Fruit fly (Drosophila melanogaster) whole organism, embryonic: ENCODE data around the gene TBC1D16.

Source experiments
- Awh ChIP-seq: fragments of 200-800 bp; sonication (Bioruptor generic); IDR thresholded peaks from 2 replicates; pipeline ENCODE4, ENCODE4 v1.3.6; 2022; ENCODE audit warnings: missing biosample characterization, missing genetic modification characterization
- Bteb2 ChIP-seq: fragments of 200-800 bp; sonication (Bioruptor generic); optimal IDR thresholded peaks from 2 replicates; lab custom pipeline; 2016; ENCODE audit warnings: missing biosample characterization, missing genetic modification characterization
- CG10565 ChIP-seq: fragments of 200-800 bp; sonication (Bioruptor generic); optimal IDR thresholded peaks from 3 replicates; lab custom pipeline; 2016; ENCODE audit warnings: missing biosample characterization, mild to moderate bottlenecking, missing genetic modification characterization
- CG10959 ChIP-seq: fragments of 200-800 bp; sonication (Bioruptor generic); IDR thresholded peaks from 2 replicates; pipeline ENCODE4 v1.3.6; 2022; ENCODE audit warnings: missing biosample characterization, missing genetic modification characterization
- CG11398 ChIP-seq: fragments of 200-800 bp; sonication (Bioruptor generic); optimal IDR thresholded peaks from 2 replicates; lab custom pipeline; 2016; ENCODE audit warnings: missing biosample characterization, missing genetic modification characterization
- CG14014 ChIP-seq: fragments of 200-800 bp; sonication (Bioruptor generic); IDR thresholded peaks from 2 replicates; pipeline ENCODE4 v1.3.6; 2022; ENCODE audit warnings: missing biosample characterization, missing genetic modification characterization
- CG14050 ChIP-seq: fragments of 200-800 bp; sonication (Bioruptor generic); IDR thresholded peaks from 3 replicates; pipeline ENCODE4 v1.3.6; 2022; ENCODE audit warnings: missing biosample characterization, missing genetic modification characterization
- CG2678 ChIP-seq: fragments of 200-800 bp; sonication (Bioruptor generic); optimal IDR thresholded peaks from 3 replicates; lab custom pipeline; 2019; ENCODE audit warnings: missing biosample characterization, mild to moderate bottlenecking, missing genetic modification characterization, moderate library complexity
- CG31224 ChIP-seq: fragments of 200-800 bp; sonication (Bioruptor generic); IDR thresholded peaks from 2 replicates; pipeline ENCODE4 v1.3.6; 2022; ENCODE audit warnings: missing biosample characterization, missing genetic modification characterization
- CG3281 ChIP-seq: fragments of 200-800 bp; sonication (Bioruptor generic); optimal IDR thresholded peaks from 3 replicates; lab custom pipeline; 2017; ENCODE audit warnings: missing biosample characterization, mild to moderate bottlenecking, missing genetic modification characterization
- CG3995 ChIP-seq: fragments of 200-800 bp; sonication (Bioruptor generic); optimal IDR thresholded peaks from 3 replicates; lab custom pipeline; 2016; ENCODE audit warnings: missing biosample characterization, missing genetic modification characterization
- CG4282 ChIP-seq: fragments of 200-800 bp; sonication (Bioruptor generic); optimal IDR thresholded peaks from 2 replicates; lab custom pipeline; 2016; ENCODE audit warnings: missing biosample characterization, missing genetic modification characterization
- CG4424 ChIP-seq: fragments of 200-800 bp; sonication (Bioruptor generic); optimal IDR thresholded peaks from 3 replicates; lab custom pipeline; 2016; ENCODE audit warnings: missing biosample characterization, missing genetic modification characterization
- CG4820 ChIP-seq: fragments of 200-800 bp; sonication (Bioruptor generic); optimal IDR thresholded peaks from 3 replicates; lab custom pipeline; 2016; ENCODE audit warnings: missing biosample characterization, missing genetic modification characterization
- CG6272 ChIP-seq: fragments of 200-800 bp; sonication (Bioruptor generic); IDR thresholded peaks from 2 replicates; pipeline ENCODE4 v1.3.6; 2022; ENCODE audit warnings: missing biosample characterization, missing genetic modification characterization
- CG6854 ChIP-seq: fragments of 200-800 bp; sonication (Bioruptor generic); optimal IDR thresholded peaks from 3 replicates; lab custom pipeline; 2017; ENCODE audit warnings: missing biosample characterization, mild to moderate bottlenecking, missing genetic modification characterization
- CG7745 ChIP-seq: fragments of 200-800 bp; sonication (Bioruptor generic); optimal IDR thresholded peaks from 2 replicates; lab custom pipeline; 2018; ENCODE audit warnings: missing biosample characterization, mild to moderate bottlenecking, missing genetic modification characterization, moderate library complexity
- CG7928 ChIP-seq: fragments of 200-800 bp; sonication (Bioruptor generic); optimal IDR thresholded peaks from 2 replicates; lab custom pipeline; 2017; ENCODE audit warnings: missing biosample characterization, mild to moderate bottlenecking, missing genetic modification characterization
- CHES-1-like ChIP-seq: fragments of 200-800 bp; sonication (Bioruptor generic); optimal IDR thresholded peaks from 2 replicates; lab custom pipeline; 2016; ENCODE audit warnings: missing biosample characterization, missing genetic modification characterization
- D19B ChIP-seq: fragments of 200-800 bp; sonication (Bioruptor generic); optimal IDR thresholded peaks from 2 replicates; lab custom pipeline; 2017; ENCODE audit warnings: missing biosample characterization, mild to moderate bottlenecking, missing genetic modification characterization
- Eip74EF ChIP-seq, 2 experiments: fragments of 200-800 bp in 1 of 2; fragments of >200 bp in 1 of 2; sonication (Bioruptor generic) in 1 of 2; optimal IDR thresholded peaks; 2 replicates each; lab custom pipeline; 2017 to 2019; ENCODE audit warnings: missing biosample characterization in 2 of 2, missing genetic modification characterization in 2 of 2, mild to moderate bottlenecking in 1 of 2, moderate library complexity in 1 of 2
- Fer1 ChIP-seq: fragments of 200-800 bp; sonication (Bioruptor generic); optimal IDR thresholded peaks from 2 replicates; lab custom pipeline; 2017; ENCODE audit warnings: missing biosample characterization, mild to moderate bottlenecking, missing genetic modification characterization
- HmgZ ChIP-seq: fragments of 200-800 bp; sonication (Bioruptor generic); optimal IDR thresholded peaks from 2 replicates; lab custom pipeline; 2018; ENCODE audit warnings: missing biosample characterization, mild to moderate bottlenecking, missing genetic modification characterization
- Hr78 ChIP-seq, 2 experiments: fragments of 200-800 bp in 1 of 2; fragments of >200 bp in 1 of 2; sonication (Bioruptor generic) in 1 of 2; optimal IDR thresholded peaks; 2 replicates each; lab custom pipeline; 2017 to 2019; ENCODE audit warnings: missing biosample characterization in 2 of 2, missing genetic modification characterization in 2 of 2, mild to moderate bottlenecking in 1 of 2, moderate library complexity in 1 of 2
- MTF-1 ChIP-seq: fragments of 200-800 bp; sonication (Bioruptor generic); optimal IDR thresholded peaks from 2 replicates; lab custom pipeline; 2018; ENCODE audit warnings: missing biosample characterization, mild to moderate bottlenecking, missing genetic modification characterization, borderline replicate concordance
- Med ChIP-seq: fragments of 200-800 bp; sonication (Bioruptor generic); peaks from one replicate; lab custom pipeline; 2016; ENCODE audit warnings: missing biosample characterization, missing genetic modification characterization, mild to moderate bottlenecking, inconsistent platforms, moderate library complexity
- Mrtf ChIP-seq: fragments of 200-800 bp; sonication (Bioruptor generic); IDR thresholded peaks from 3 replicates; pipeline ENCODE4 v1.3.6; 2022; ENCODE audit warnings: missing biosample characterization, missing genetic modification characterization
- Nf-YA ChIP-seq: fragments of 200-800 bp; sonication (Bioruptor generic); IDR thresholded peaks from 2 replicates; pipeline ENCODE4 v1.3.6; 2022; ENCODE audit warnings: missing biosample characterization, missing genetic modification characterization
- Pdp1 ChIP-seq, 2 experiments: fragments of 200-800 bp; sonication (Bioruptor generic); optimal IDR thresholded peaks; 3 replicates each; lab custom pipeline; 2016; ENCODE audit warnings: missing biosample characterization in 2 of 2, missing genetic modification characterization in 2 of 2, mild to moderate bottlenecking in 1 of 2, moderate library complexity in 1 of 2
- Sox100B ChIP-seq: fragments of 200-800 bp; sonication (Bioruptor generic); optimal IDR thresholded peaks from 3 replicates; lab custom pipeline; 2018; ENCODE audit warnings: missing biosample characterization, mild to moderate bottlenecking, missing genetic modification characterization
- Spps ChIP-seq: fragments of 200-800 bp; sonication (Bioruptor generic); optimal IDR thresholded peaks from 2 replicates; lab custom pipeline; 2018; ENCODE audit warnings: missing biosample characterization, mild to moderate bottlenecking, missing genetic modification characterization
- cato ChIP-seq: fragments of 200-800 bp; sonication (Bioruptor generic); optimal IDR thresholded peaks from 2 replicates; lab custom pipeline; 2016; ENCODE audit warnings: missing biosample characterization, missing genetic modification characterization, borderline replicate concordance
- cg ChIP-seq: fragments of 200-800 bp; sonication (Bioruptor generic); optimal IDR thresholded peaks from 3 replicates; lab custom pipeline; 2019; ENCODE audit warnings: missing biosample characterization, mild to moderate bottlenecking, missing genetic modification characterization, moderate library complexity
- ems ChIP-seq: fragments of 200-800 bp; sonication (Bioruptor generic); optimal IDR thresholded peaks from 3 replicates; lab custom pipeline; 2016; ENCODE audit warnings: missing biosample characterization, missing genetic modification characterization
- en ChIP-seq: fragments of 200-800 bp; sonication (Bioruptor generic); optimal IDR thresholded peaks from 2 replicates; lab custom pipeline; 2016; ENCODE audit warnings: missing biosample characterization, missing genetic modification characterization
- gro ChIP-seq: fragments of 200-800 bp; sonication (Bioruptor generic); optimal IDR thresholded peaks from 2 replicates; lab custom pipeline; 2016; ENCODE audit warnings: missing biosample characterization, missing genetic modification characterization
- ind ChIP-seq: fragments of 200-800 bp; sonication (Bioruptor generic); optimal IDR thresholded peaks from 3 replicates; lab custom pipeline; 2016; ENCODE audit warnings: missing biosample characterization, missing genetic modification characterization
- jigr1 ChIP-seq: fragments of 200-800 bp; sonication (Bioruptor generic); IDR thresholded peaks from 3 replicates; pipeline ENCODE4 v1.3.6; 2022; ENCODE audit warnings: missing biosample characterization, missing genetic modification characterization
- lbe ChIP-seq: fragments of 200-800 bp; sonication (Bioruptor generic); optimal IDR thresholded peaks from 2 replicates; lab custom pipeline; 2016; ENCODE audit warnings: missing biosample characterization, mild to moderate bottlenecking, missing genetic modification characterization
- nom ChIP-seq: fragments of 200-800 bp; sonication (Bioruptor generic); optimal IDR thresholded peaks from 2 replicates; lab custom pipeline; 2017; ENCODE audit warnings: missing biosample characterization, missing genetic modification characterization, mild to moderate bottlenecking, moderate library complexity, missing genetic modification reagents
- phol ChIP-seq: fragments of 200-800 bp; sonication (Bioruptor generic); optimal IDR thresholded peaks from 3 replicates; lab custom pipeline; 2018; ENCODE audit warnings: missing biosample characterization, mild to moderate bottlenecking, missing genetic modification characterization, moderate library complexity
- pita ChIP-seq: fragments of 200-800 bp; sonication (Bioruptor generic); optimal IDR thresholded peaks from 2 replicates; lab custom pipeline; 2017; ENCODE audit warnings: missing biosample characterization, mild to moderate bottlenecking, missing genetic modification characterization
- seq ChIP-seq: fragments of 200-800 bp; sonication (Bioruptor generic); IDR thresholded peaks from 2 replicates; pipeline ENCODE4 v1.3.6; 2022; ENCODE audit warnings: missing biosample characterization, missing genetic modification characterization
- slou ChIP-seq: fragments of 200-800 bp; sonication (Bioruptor generic); optimal IDR thresholded peaks from 3 replicates; lab custom pipeline; 2016; ENCODE audit warnings: missing biosample characterization, missing genetic modification characterization
- stc ChIP-seq: fragments of 200-800 bp; sonication (Bioruptor generic); IDR thresholded peaks from 2 replicates; pipeline ENCODE4 v1.3.6; 2022; ENCODE audit warnings: missing biosample characterization, missing genetic modification characterization
- toy ChIP-seq: fragments of 200-800 bp; sonication (Bioruptor generic); IDR thresholded peaks from 2 replicates; pipeline ENCODE4 v1.3.6; 2022; ENCODE audit warnings: missing biosample characterization, missing genetic modification characterization
- twi ChIP-seq: fragments of 200-800 bp; optimal IDR thresholded peaks from 2 replicates; lab custom pipeline; 2019; ENCODE audit warnings: missing biosample characterization, mild to moderate bottlenecking, missing genetic modification characterization, moderate library complexity
- vfl ChIP-seq: fragments of 200-800 bp; sonication (Bioruptor generic); optimal IDR thresholded peaks from 2 replicates; lab custom pipeline; 2016; ENCODE audit warnings: missing biosample characterization, missing genetic modification characterization
- yki ChIP-seq: fragments of >200 bp; optimal IDR thresholded peaks from 3 replicates; lab custom pipeline; 2018

TBC1D16 gene

dm6 chr2L:10468978-10469377 lies 33.5 kb upstream of the TBC1D16 start (continued):
- TF ChIP-seq gro (GFP tag; lab: Kevin White, UChicago) (no peak), CG2678 (tag; lab: Kevin White, UChicago) (no peak), Med (GFP tag; lab: Kevin White, UChicago) (peak; percentile 39), Pdp1 (GFP tag; optimal IDR thresholded peaks at IDR 0.05; lab: Kevin White, UChicago) (peak in 1 of 2 experiments; percentile 87)

dm6 chr2L:10468388-10468787 lies 32.9 kb upstream of the TBC1D16 start:
- TF ChIP-seq phol (tag; lab: Kevin White, UChicago) (peak; percentile 44), CG4282 (GFP tag; lab: Kevin White, UChicago) (no peak), pita (no peak), CG7928 (no peak), CG6272 (GFP tag; lab: Robert Waterston, UW) (no peak), vfl (GFP tag; lab: Kevin White, UChicago) (no peak), D19B (GFP tag; lab: Kevin White, UChicago) (peak; percentile 12), twi (tag; lab: Kevin White, UChicago) (no peak), CG14050 (peak; percentile 45; the same call in 1 of the 3 replicates), Eip74EF (GFP tag; optimal IDR thresholded peaks at IDR 0.05; lab: Kevin White, UChicago) (peak in 1 of 2 experiments; percentile 3), CG10959 (GFP tag; lab: Robert Waterston, UW) (no peak), cg (GFP tag; lab: Kevin White, UChicago) (no peak), CG11398 (GFP tag; lab: Kevin White, UChicago) (no peak), Fer1 (GFP tag; lab: Kevin White, UChicago) (peak; percentile 63), Sox100B (peak; percentile 23), seq (no peak), CG4424 (peak; percentile 27), Mrtf (peak; percentile 70), CG7745 (no peak), slou (GFP tag; lab: Kevin White, UChicago) (no peak), nom (GFP tag; lab: Kevin White, UChicago) (no peak), Spps (tag; lab: Kevin White, UChicago) (no peak), jigr1 (GFP tag; lab: Robert Waterston, UW) (no peak), yki (lab: Kevin White, UChicago) (no peak), CG6854 (GFP tag; lab: Kevin White, UChicago) (no peak), Bteb2 (GFP tag; lab: Kevin White, UChicago) (no peak), CG14014 (GFP tag; lab: Robert Waterston, UW) (peak; percentile 58; the same call in 1 of the 2 replicates), en (GFP tag; lab: Kevin White, UChicago) (no peak), toy (0 out of 2 replicates have a peak, but pooled peaks have one; percentile 14), ems (GFP tag; lab: Kevin White, UChicago) (peak; percentile 36), CG31224 (GFP tag; lab: Robert Waterston, UW) (peak; percentile 44; the same call in 1 of the 2 replicates), cato (no peak), lbe (GFP tag; lab: Kevin White, UChicago) (no peak), stc (0 out of 2 replicates have a peak, but pooled peaks have one; percentile 24), Awh (GFP tag; lab: Robert Waterston, UW) (peak; percentile 58), CG3281 (GFP tag; lab: Kevin White, UChicago) (peak; percentile 43), CHES-1-like (GFP tag; lab: Kevin White, UChicago) (no peak), Hr78 (GFP tag; optimal IDR thresholded peaks at IDR 0.05; lab: Kevin White, UChicago) (peak in 1 of 2 experiments; percentile 4), Nf-YA (GFP tag; lab: Robert Waterston, UW) (0 out of 2 replicates have a peak, but pooled peaks have one; percentile 9), CG4820 (GFP tag; lab: Kevin White, UChicago) (peak; percentile 44), CG3995 (GFP tag; lab: Kevin White, UChicago) (no peak), ind (peak; percentile 65), HmgZ (tag; lab: Kevin White, UChicago) (peak; percentile 15), MTF-1 (GFP tag; lab: Kevin White, UChicago) (no peak), CG10565 (no peak)
